Worm (Caenorhabditis elegans): Measurements from ENCODE around the gene ZC404.2.

Gene ZC404.2

DNA sequence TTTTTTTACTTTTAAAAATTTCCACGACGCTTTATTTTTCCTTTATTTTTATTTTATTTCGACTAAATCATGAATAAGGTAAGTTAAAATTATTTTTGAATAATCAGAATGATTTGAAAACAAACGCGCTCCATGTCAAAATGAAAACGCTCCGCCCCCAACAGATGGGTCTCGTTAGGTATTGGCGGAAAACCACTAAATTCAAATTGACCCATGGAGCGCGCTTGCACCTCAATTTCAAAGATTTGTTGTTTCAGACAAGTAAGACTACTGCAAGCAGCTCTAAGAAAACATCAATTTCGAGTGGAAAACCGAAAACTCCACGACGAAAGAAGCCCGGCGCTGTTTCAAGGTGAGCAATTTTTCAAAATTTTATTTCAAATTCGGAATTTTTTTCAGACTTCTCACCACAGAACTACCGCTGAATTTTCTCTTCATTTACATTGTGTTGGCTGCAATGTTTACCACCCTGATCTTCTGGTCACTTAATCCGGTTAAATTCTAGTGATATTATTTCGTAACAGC is at the start of gene ZC404.2:
ZC404.2 (plus strand) TSS at position 47 of the 525 bp plus-strand sequence.
- TF ChIP-seq W03F9.2 (tag; optimal IDR thresholded peaks at IDR 0.05) (no peak), dao-5 (tag; optimal IDR thresholded peaks at IDR 0.05) (no peak), him-1 (tag; optimal IDR thresholded peaks at IDR 0.05) (no peak)

DNA sequence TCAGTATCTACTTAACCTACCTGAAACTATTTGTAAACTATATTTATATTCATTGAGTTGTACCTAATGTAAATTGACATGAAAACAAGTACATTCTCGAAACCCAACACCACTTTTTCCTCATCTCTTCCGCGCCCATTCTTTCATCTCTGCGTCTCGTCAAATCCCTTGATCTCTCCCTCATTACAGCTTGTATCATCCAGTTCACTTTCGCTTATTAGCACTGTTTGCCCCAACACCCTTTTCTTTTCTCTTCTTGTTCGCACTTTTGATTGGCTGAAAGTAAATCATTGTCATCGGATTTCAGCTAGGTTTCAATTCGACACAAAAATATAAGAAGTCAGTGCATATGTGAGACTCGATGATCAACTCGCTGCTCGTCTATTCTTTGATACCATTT is 43.0 kb upstream of the ZC404.2 start, which contains the start of gene T25F10.3:
T25F10.3 (plus strand) TSS at position 308 of the 400 bp plus-strand sequence.
- no peak for TF ChIP-seq him-1 (tag; optimal IDR thresholded peaks at IDR 0.05)
- TF ChIP-seq W03F9.2 (tag; optimal IDR thresholded peaks at IDR 0.05), result no peak
- no peak for TF ChIP-seq dao-5 (tag; optimal IDR thresholded peaks at IDR 0.05)

DNA sequence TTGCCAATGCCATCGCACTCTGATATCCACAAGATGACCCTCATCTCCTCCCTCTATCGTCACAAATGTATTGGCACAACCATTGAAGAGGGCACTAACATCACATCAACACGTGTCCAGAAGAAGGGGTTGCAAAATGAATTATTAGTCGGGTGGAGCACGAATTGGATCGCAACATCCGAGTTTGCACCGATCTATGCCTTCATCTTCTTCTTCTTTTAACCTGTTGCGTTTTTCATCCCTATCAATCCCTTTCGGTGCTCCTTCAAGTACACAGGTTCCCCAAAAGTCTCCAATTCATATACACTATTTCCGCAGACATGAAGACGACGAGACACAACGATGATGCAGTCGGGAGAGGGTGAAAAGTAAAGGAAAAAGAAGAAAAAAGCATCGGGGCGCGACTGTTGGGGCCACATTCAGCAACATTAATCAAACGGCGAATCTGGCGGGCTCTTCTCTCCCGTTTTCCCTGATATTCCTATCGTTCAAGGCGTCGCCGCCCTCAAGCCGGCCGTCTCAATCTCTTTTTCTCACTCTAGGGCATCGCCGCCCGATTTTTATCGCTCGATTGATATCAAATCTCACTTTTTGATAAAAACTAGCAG is 36.2 kb upstream of the ZC404.2 start:
- TF ChIP-seq W03F9.2 (tag; optimal IDR thresholded peaks at IDR 0.05), result no peak
- no peak for TF ChIP-seq him-1 (tag; optimal IDR thresholded peaks at IDR 0.05)
- TF ChIP-seq dao-5 (tag; optimal IDR thresholded peaks at IDR 0.05), result no peak

DNA sequence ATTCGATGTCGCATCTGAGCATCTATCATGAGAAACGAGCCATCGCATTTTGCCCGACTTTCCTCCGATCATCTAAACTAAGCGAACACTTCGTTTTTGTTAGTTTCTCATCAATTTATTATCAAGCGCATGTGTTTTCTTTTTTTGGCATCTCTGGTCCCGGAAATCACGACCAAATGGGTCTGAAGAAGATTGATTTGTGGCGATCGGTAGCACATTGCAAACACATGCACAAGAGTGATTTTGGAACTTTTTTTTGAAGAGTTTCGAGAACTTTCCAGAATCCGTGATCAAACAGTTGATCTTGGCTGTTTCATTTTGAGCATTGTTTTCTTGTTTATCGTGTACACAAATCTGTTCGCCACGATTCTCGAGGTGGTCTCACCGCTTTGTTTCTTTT is 34.5 kb upstream of the ZC404.2 start:
- TF ChIP-seq W03F9.2 (tag; optimal IDR thresholded peaks at IDR 0.05) (no peak), dao-5 (tag; optimal IDR thresholded peaks at IDR 0.05) (no peak), him-1 (tag; optimal IDR thresholded peaks at IDR 0.05) (no peak)

DNA sequence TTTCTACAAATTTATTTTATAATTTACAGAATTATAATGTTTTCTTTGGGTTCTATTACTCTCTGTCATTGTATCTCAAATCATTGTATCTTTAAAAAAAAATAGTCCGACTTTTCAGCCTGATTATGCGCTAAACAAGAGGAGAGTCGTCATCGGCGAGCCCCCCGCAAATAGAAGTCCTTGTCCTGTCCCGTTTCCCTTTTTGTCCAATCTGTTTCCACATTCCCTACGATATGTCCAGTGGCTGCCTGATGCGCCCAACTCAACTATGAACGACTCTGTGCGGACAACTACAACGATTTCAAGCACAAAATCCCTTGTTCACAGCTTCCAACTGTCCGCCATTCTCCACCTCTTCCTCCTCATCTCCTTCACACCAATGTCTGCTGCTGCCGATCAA is 29.7 kb upstream of the ZC404.2 start, which contains the start of gene dbl-1:
dbl-1 (plus strand) TSS at position 119 of the 400 bp plus-strand sequence.
- no peak for TF ChIP-seq dao-5 (tag; optimal IDR thresholded peaks at IDR 0.05)
- TF ChIP-seq W03F9.2 (tag; optimal IDR thresholded peaks at IDR 0.05), result no peak
- no peak for TF ChIP-seq him-1 (tag; optimal IDR thresholded peaks at IDR 0.05)

DNA sequence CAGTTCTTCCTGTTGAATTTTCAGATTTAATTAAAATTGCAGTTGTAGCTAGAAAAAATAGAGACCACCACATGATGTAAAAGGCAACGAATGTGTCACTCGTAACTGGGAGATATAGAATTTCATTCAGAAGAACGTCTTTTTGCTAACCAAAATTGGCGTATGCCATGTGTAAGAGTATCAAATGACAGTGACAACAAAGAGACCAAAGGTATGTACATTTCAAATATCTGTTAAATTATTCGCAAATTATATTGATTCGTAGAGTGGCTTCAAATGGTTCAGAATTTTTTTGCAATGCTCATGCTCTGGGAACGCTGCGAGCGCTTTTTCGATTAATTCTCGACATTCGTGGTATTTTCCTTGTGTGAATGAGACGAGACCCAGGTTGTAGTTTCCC is 25.4 kb upstream of the ZC404.2 start, which contains the start of gene T25F10.4:
T25F10.4 (minus strand) TSS at position 101 of the 400 bp plus-strand sequence.
- no peak for TF ChIP-seq W03F9.2 (tag; optimal IDR thresholded peaks at IDR 0.05)
- TF ChIP-seq dao-5 (tag; optimal IDR thresholded peaks at IDR 0.05), result no peak
- no peak for TF ChIP-seq him-1 (tag; optimal IDR thresholded peaks at IDR 0.05)

DNA sequence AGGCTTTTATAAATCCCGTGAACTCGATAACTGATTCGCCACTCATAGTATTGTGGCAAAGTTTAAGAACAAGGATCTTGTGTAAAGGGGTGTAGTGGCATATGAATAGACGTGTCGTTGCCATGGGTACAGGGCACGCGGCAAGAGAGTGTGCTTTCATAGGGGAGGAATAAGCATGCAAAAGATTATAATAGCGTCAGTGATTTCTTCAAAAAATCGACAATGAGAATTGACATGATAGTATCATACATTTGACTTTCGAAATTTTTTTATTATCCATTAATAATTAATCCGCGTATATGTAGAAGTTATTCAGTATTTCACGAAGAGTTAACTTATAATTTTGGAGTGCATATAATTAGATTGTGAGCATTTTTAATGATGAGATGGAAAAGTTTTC is 22.8 kb upstream of the ZC404.2 start, which contains the start of gene bbs-8:
bbs-8 (minus strand) TSS at position 101 of the 400 bp plus-strand sequence.
- TF ChIP-seq W03F9.2 (tag; optimal IDR thresholded peaks at IDR 0.05) (no peak), him-1 (tag; optimal IDR thresholded peaks at IDR 0.05) (no peak), dao-5 (tag; optimal IDR thresholded peaks at IDR 0.05) (no peak)

DNA sequence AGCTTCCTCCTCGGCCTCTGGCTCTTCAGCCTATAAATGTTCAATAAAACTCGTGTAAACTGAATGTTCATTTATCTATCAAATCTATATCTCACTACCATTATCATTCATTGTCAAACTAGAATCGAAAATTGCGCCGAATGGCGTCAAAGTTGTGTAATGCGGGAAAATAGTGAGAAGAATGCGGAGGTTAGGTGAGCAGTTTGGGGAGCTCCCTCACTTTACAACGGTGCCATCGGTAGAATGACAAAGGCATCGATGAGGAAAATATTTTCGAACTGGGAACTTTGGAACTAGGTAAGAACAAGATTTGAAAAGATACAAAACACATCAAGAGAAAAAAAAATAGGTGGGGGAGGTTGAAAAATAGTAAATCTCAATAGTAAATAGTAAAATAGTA is 20.2 kb upstream of the ZC404.2 start:
- no peak for TF ChIP-seq dao-5 (tag; optimal IDR thresholded peaks at IDR 0.05)
- no peak for TF ChIP-seq W03F9.2 (tag; optimal IDR thresholded peaks at IDR 0.05)
- no peak for TF ChIP-seq him-1 (tag; optimal IDR thresholded peaks at IDR 0.05)

DNA sequence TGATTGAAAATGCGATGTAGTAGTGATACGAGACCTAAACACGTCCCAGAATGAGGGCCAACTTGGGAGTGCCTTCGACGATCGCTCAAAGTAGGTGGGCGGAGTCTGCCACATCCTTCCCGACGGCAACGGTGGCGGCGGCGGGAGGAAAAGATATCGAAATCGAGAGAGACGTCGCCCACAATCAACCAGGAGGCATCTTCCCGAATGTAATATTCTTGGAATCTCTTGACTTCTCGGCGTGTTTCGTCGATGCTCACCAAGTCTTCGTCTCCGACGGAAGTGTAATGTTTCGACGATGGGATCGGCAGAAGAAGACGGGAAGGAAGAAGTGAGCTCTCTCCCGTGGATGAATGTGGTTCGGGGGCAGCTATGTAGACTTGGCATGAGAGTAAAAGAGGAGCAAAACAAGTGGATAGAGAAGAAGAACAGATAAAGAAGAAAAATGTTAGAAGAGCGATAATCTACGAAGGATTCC is 19.3 kb upstream of the ZC404.2 start, which contains the start of the genes T25F10.1 and clik-1:
T25F10.1 (plus strand) TSS at position 51 of the 478 bp plus-strand sequence.
clik-1 (minus strand) TSS at position 281 of the 478 bp plus-strand sequence.
- TF ChIP-seq him-1 (tag; optimal IDR thresholded peaks at IDR 0.05) (no peak), W03F9.2 (tag; optimal IDR thresholded peaks at IDR 0.05) (no peak)

DNA sequence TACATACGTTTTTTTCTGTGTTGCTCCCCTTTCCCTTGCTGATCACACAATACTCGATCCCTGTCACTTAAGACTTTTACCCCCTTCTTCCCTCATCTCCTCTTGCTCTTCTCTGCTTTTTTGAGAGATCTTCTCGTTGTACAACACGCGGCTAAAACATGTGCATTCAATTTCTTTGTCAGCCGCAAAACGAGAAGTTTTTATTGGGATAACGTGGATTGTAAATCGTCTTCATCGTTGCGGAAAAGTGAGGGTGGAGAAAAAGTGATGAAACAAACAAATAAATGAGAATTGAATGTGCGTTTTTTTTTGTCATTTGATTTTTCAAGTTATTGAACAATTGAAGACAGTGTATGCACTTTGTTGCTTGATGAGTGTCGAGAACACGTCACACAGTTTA is 18.3 kb upstream of the ZC404.2 start:
- TF ChIP-seq dao-5 (tag; optimal IDR thresholded peaks at IDR 0.05) (no peak), him-1 (tag; optimal IDR thresholded peaks at IDR 0.05) (no peak), W03F9.2 (tag; optimal IDR thresholded peaks at IDR 0.05) (no peak)

DNA sequence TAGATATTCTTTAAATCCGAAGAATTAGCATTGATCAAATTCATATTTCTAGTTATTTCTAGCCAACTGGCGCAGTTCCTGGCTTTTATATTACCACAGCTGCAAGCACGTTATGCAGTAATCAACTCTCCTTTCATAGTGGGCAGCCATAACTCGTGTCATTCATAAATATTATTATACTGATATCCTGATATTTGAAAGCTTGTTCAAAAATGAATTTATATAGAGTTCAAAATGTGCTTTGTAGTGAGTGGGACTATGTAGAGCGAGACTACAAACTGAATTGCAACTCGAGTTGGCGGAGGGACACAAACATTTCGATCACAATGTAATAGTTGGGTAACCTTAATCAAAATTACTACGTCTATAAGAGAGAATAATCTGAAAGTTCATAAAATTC is 16.1 kb upstream of the ZC404.2 start, which contains the start of gene srh-30:
srh-30 (minus strand) TSS at position 101 of the 400 bp plus-strand sequence.
- no peak for TF ChIP-seq W03F9.2 (tag; optimal IDR thresholded peaks at IDR 0.05)
- no peak for TF ChIP-seq dao-5 (tag; optimal IDR thresholded peaks at IDR 0.05)

DNA sequence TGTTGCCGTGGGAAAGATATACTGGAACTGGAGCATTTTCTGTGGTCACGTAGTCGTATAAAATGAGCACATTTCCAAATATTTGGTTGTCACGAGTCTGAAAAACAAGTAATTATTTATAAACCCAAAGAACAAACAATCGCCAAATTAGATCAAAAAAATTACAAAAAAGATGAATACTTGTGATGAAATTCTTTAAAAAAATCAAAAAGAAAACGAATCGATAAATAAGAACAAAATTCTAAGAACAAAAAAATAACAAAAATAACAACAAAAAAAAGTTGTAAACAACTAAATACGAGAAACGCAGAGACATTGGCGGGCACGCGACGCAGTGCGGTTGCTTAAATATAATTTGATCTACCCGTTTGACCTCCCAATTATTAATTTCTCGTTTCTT is 14.0 kb upstream of the ZC404.2 start, which contains the start of gene ZC404.16:
ZC404.16 (minus strand) TSS at position 101 of the 400 bp plus-strand sequence.
- TF ChIP-seq W03F9.2 (tag; optimal IDR thresholded peaks at IDR 0.05), result no peak
- TF ChIP-seq dao-5 (tag; optimal IDR thresholded peaks at IDR 0.05), result no peak
- TF ChIP-seq him-1 (tag; optimal IDR thresholded peaks at IDR 0.05), result no peak

DNA sequence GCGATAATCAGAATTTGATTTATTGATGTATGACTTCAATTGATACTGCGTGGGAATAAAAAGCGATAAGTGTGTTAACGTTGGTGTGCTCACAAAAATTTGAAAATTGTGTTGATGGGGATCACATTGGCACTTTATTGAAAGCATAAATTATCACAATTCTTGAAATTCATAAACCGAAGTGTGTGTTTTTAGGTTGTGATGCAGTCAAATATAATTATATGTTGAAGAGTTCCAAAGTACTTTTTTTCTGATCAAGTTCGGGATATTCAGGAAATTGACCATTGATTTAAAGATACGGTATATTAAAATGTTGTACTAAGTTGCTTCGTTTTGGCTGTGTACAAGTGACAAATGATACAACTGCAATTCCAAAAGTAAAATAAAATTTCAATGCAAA is 12.0 kb upstream of the ZC404.2 start, which contains the start of gene srh-28:
srh-28 (minus strand) TSS at position 101 of the 400 bp plus-strand sequence.
- no peak for TF ChIP-seq dao-5 (tag; optimal IDR thresholded peaks at IDR 0.05)
- TF ChIP-seq him-1 (tag; optimal IDR thresholded peaks at IDR 0.05), result no peak

DNA sequence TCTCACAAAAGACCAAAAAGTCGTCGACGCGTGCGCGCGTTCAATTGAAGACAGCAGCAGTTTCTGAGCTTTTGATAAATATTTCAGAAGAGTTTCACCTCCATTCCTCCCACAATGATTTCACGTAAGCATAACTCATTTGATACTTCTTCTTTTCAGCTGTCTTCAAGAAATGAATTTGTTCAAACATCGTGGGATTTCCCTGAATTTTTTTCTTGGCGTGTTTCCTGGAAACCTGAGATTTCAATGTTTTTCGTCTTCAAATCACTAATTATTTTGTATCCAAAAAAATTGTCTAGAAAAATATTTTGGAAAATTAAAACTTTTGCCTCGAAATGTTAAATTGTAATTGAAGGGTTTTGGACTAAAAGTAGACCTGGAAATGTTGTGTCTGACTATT is 9.3 kb upstream of the ZC404.2 start:
- no peak for TF ChIP-seq W03F9.2 (tag; optimal IDR thresholded peaks at IDR 0.05)
- TF ChIP-seq him-1 (tag; optimal IDR thresholded peaks at IDR 0.05), result no peak
- TF ChIP-seq dao-5 (tag; optimal IDR thresholded peaks at IDR 0.05), result no peak

Data from whole organism, L4/young adult.